Worm (Caenorhabditis elegans): ENCODE data around the gene T02G5.14.
"Not testable (repeated sequence)": the region's sequence is repeated elsewhere in the genome, so short reads cannot be mapped to it uniquely, and the experiment has no call there.

The T02G5.14 gene

DNA sequence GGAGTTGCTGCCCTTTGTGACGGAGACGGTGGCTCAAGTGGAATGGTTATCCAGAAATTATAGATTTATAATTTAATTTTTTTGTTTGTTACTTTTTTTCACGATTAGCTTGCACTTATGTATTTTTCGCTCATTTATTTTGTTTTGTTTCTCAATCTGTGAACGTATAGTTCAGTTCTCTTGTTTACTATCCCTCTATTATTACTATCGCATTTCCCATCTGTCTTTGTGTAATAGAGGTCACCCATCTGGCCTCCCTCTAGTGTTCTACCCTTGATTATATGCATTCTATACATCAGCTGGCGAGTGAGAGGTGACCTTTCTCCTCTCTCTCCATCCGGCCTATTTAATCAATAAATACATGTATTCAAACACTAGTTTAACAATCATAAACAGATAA, at the start of gene T02G5.14, which contains the start of gene T02G5.15:
Gene T02G5.14, plus strand, starts transcription at position 301 of the 400 bp plus-strand sequence.
Gene T02G5.15, plus strand, starts transcription at position 301 of the 400 bp plus-strand sequence.
- not testable (repeated sequence) for TF ChIP-seq fkh-2 (tag; optimal IDR thresholded peaks at IDR 0.05); unc-62 (GFP tag; optimal IDR thresholded peaks at IDR 0.05); aly-2 (tag; optimal IDR thresholded peaks at IDR 0.05)

DNA sequence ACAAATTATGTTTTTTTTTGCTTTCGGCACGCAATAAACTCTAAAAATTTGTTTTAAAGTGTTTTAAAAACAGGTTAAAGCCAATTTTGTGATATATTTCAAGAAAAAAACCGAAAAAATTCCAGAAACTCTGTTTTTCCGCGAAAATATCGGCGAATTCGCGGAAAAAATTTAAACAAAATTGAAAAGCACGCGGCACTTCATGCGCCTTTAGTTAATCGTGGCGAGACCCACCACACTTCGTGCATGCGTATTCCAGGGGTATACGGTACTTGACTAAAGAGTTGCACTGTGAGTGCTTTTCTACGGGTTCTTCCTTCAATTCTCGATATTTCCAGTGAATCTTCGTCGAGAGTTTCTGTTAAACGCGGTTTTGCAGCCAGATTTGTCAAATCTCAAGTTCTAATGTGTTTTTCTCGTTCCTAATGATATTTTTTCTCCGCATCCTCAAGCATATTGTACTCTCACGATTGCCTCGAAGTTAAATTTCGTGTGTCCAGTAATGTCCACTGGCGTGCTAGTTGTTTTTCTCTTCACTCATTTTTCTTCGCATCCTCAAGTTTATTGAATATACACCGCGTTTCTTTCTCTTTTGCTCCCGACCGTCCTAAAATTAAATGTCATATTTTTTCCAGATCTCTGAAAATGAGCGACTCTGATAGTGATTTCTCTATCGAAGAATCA, 46.3 kb upstream of the T02G5.14 start, which contains the start of gene cin-4:
Gene cin-4, plus strand, starts transcription at position 634 of the 684 bp plus-strand sequence.
- no peak for TF ChIP-seq hmg-11 (tag; optimal IDR thresholded peaks at IDR 0.05)
- no peak for TF ChIP-seq nhr-12 (tag; optimal IDR thresholded peaks at IDR 0.05)
- TF ChIP-seq aly-2 (tag; optimal IDR thresholded peaks at IDR 0.05), result no peak
- TF ChIP-seq unc-39 (tag; optimal IDR thresholded peaks at IDR 0.05), result no peak

DNA sequence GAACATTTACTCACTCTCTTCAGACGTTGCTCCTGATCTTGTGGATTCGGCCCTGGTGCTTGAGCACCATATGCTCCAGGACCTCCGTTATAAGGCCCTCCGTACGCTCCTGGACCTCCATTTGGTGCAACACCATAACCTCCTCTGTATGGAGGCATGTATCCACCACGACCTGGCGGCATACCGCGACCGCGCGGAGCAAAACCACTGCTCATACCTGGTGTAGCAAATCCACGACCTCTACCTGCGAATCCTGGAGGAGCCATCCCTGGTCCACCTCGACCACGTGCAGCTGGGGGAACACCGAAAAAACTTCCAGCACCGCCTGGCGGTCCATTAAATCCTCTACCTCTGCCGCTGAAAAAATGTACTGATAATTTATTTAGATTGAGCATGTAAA, 34.7 kb upstream of the T02G5.14 start:
- no peak for TF ChIP-seq ztf-11 (tag; optimal IDR thresholded peaks at IDR 0.05)
- no peak for TF ChIP-seq ceh-82 (tag; optimal IDR thresholded peaks at IDR 0.05)
- no peak for TF ChIP-seq lsy-12 (tag; optimal IDR thresholded peaks at IDR 0.05)
- no peak for TF ChIP-seq nhr-23 (tag; optimal IDR thresholded peaks at IDR 0.05)
- TF ChIP-seq eor-1 (tag; optimal IDR thresholded peaks at IDR 0.05), result no peak

DNA sequence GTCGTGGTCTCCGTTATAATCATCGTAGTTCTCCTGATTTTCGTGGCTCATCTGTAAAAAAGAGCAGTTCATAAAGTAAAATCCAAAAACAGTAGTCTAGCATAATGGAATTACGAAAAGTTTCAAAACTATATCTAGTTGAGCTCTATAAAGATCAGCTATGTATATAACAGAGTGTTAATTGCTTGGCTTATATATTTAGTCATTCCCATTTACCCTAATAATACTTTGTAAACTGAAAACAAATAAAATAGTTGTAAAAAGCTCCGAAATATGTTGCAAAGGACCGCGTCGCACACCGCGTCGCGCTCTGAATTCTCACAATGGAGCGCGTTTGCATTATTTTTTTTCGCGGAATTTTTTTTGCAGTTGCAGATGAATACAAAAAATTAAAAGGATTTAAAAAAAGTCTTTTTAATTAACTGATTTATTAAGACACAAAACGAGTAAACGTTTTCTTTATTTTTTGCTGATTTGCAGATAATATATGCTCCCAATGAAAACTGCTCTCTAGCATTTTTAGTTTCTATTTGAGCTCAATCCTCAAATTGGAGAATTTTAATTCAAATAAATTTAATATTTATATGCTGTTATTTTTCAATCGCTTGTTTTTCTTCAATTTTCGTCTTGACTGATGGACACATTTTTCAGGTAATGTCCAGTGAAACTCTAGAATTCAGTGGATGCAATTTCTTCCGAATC, 33.9 kb upstream of the T02G5.14 start, which contains the start of the genes tcer-1 and ZK1127.5:
Gene tcer-1, minus strand, starts transcription at position 51 of the 702 bp plus-strand sequence.
Gene ZK1127.5, plus strand, starts transcription at position 652 of the 702 bp plus-strand sequence.
- TF ChIP-seq snpc-4 (tag; optimal IDR thresholded peaks at IDR 0.05) (peak; percentile 64), zag-1 (tag; optimal IDR thresholded peaks at IDR 0.05) (no peak), hmg-11 (tag; optimal IDR thresholded peaks at IDR 0.05) (peak; percentile 70), elt-1 (tag; optimal IDR thresholded peaks at IDR 0.05) (no peak), ceh-28 (tag; optimal IDR thresholded peaks at IDR 0.05) (no peak), nfya-1 (tag; optimal IDR thresholded peaks at IDR 0.05; ENCODE audit: insufficient read depth) (peak; percentile 74), nhr-12 (tag; optimal IDR thresholded peaks at IDR 0.05) (no peak), eor-1 (tag; optimal IDR thresholded peaks at IDR 0.05) (no peak), nhr-28 (tag; optimal IDR thresholded peaks at IDR 0.05) (no peak), fos-1 (tag; optimal IDR thresholded peaks at IDR 0.05) (no peak), lin-39 (tag; optimal IDR thresholded peaks at IDR 0.05) (peak; percentile 20), ztf-4 (tag; optimal IDR thresholded peaks at IDR 0.05) (no peak), fkh-10 (GFP tag; optimal IDR thresholded peaks at IDR 0.05) (no peak), daf-12 (tag; optimal IDR thresholded peaks at IDR 0.05) (no peak), ama-1 (optimal IDR thresholded peaks at IDR 0.05) (no peak), aly-2 (tag; optimal IDR thresholded peaks at IDR 0.05) (no peak), pqm-1 (tag; optimal IDR thresholded peaks at IDR 0.05) (peak; percentile 21), nhr-23 (tag; optimal IDR thresholded peaks at IDR 0.05) (peak; percentile 39), nhr-43 (tag; optimal IDR thresholded peaks at IDR 0.05; ENCODE audit: poor library complexity, severe bottlenecking) (no peak), nhr-237 (tag; optimal IDR thresholded peaks at IDR 0.05) (no peak), lsy-12 (tag; optimal IDR thresholded peaks at IDR 0.05) (no peak), ceh-9 (tag; optimal IDR thresholded peaks at IDR 0.05) (no peak), pha-4 (tag; optimal IDR thresholded peaks at IDR 0.05) (peak; percentile 83), tbx-2 (tag; optimal IDR thresholded peaks at IDR 0.05) (no peak), mml-1 (tag; optimal IDR thresholded peaks at IDR 0.05) (no peak), elt-2 (tag; optimal IDR thresholded peaks at IDR 0.05) (peak; percentile 37), unc-39 (tag; optimal IDR thresholded peaks at IDR 0.05) (no peak), nhr-11 (tag; optimal IDR thresholded peaks at IDR 0.05) (no peak), unc-62 (GFP tag; optimal IDR thresholded peaks at IDR 0.05) (no peak), nhr-25 (tag; optimal IDR thresholded peaks at IDR 0.05) (peak; percentile 25), sea-2 (GFP tag; optimal IDR thresholded peaks at IDR 0.05) (no peak), ceh-16 (tag; optimal IDR thresholded peaks at IDR 0.05) (no peak), jun-1 (tag; optimal IDR thresholded peaks at IDR 0.05) (no peak), nhr-76 (tag; optimal IDR thresholded peaks at IDR 0.05) (no peak), ZK546.5 (tag; optimal IDR thresholded peaks at IDR 0.05) (no peak), egl-5 (tag; optimal IDR thresholded peaks at IDR 0.05) (peak; percentile 53), skn-1 (tag; optimal IDR thresholded peaks at IDR 0.05) (no peak), egl-27 (tag; optimal IDR thresholded peaks at IDR 0.05) (no peak), nhr-67 (tag; optimal IDR thresholded peaks at IDR 0.05) (no peak), lin-15B (tag; optimal IDR thresholded peaks at IDR 0.05) (peak; percentile 77), ceh-82 (tag; optimal IDR thresholded peaks at IDR 0.05) (no peak), nhr-77 (tag; optimal IDR thresholded peaks at IDR 0.05) (no peak)
